Fruit fly (Drosophila melanogaster): ENCODE data around the gene Pdi.

dm6 chr3L:15099541-15099940 lies 43.1 kb downstream of the Pdi start:
- TF ChIP-seq psq (optimal IDR thresholded peaks at IDR 0.05) (no peak), Dll (optimal IDR thresholded peaks at IDR 0.05) (no peak), CG8478 (optimal IDR thresholded peaks at IDR 0.05) (no peak), usp (GFP tag; optimal IDR thresholded peaks at IDR 0.05) (no peak)

Data from whole organism.